Worm (Caenorhabditis elegans) whole organism, L1 larva: ENCODE results near the gene slc-36.5.

Experiments used
- Y116A8C.19 ChIP-seq: sonication (generic microtip); optimal IDR thresholded peaks from 2 replicates; lab custom pipeline; 2016; ENCODE audit warnings: missing compliant biosample characterization, missing genetic modification characterization, borderline replicate concordance
- blmp-1 ChIP-seq: fragments of 150-350 bp; optimal IDR thresholded peaks from 2 replicates; lab custom pipeline; 2014; ENCODE audit warnings: missing biosample characterization, missing genetic modification characterization
- ceh-63 ChIP-seq: fragments of 200-800 bp; sonication (Bioruptor generic); optimal IDR thresholded peaks from 2 replicates; lab custom pipeline; 2018; ENCODE audit warnings: mild to moderate bottlenecking, missing genetic modification characterization, missing compliant biosample characterization
- ceh-8 ChIP-seq: fragments of 200-800 bp; sonication (Bioruptor generic); optimal IDR thresholded peaks from 2 replicates; lab custom pipeline; 2018; ENCODE audit warnings: mild to moderate bottlenecking, missing genetic modification characterization, moderate library complexity, missing compliant biosample characterization
- dpl-1 ChIP-seq, 3 experiments: fragments of 150-350 bp in 2 of 3; sonication (generic microtip) in 1 of 3; optimal IDR thresholded peaks; 2 replicates each; lab custom pipeline; 2014 to 2017; ENCODE audit warnings: missing biosample characterization in 3 of 3, missing genetic modification characterization in 3 of 3, missing genetic modification reagents in 3 of 3
- efl-1 ChIP-seq, 4 experiments: fragments of 150-350 bp; optimal IDR thresholded peaks in 3 of 4; peaks in 1 of 4; 1 replicate in 1 of 4; 2 replicates in 3 of 4; lab custom pipeline; 2014; ENCODE audit warnings: missing biosample characterization in 2 of 4, missing genetic modification characterization in 2 of 4, missing genetic modification reagents in 2 of 4
- egl-27 ChIP-seq, 2 experiments: fragments of 150-350 bp in 1 of 2; sonication (generic microtip); optimal IDR thresholded peaks; 3 replicates each; lab custom pipeline; 2017 to 2018; ENCODE audit warnings: missing biosample characterization in 2 of 2, missing genetic modification characterization in 2 of 2, missing genetic modification reagents in 2 of 2
- elt-2 ChIP-seq: sonication (generic microtip); optimal IDR thresholded peaks from 2 replicates; lab custom pipeline; 2016; ENCODE audit warnings: missing genetic modification characterization, mild to moderate bottlenecking, inconsistent platforms, missing compliant biosample characterization, missing genetic modification reagents
- elt-3 ChIP-seq, 6 experiments: fragments of 150-350 bp in 1 of 6; sonication (generic microtip); optimal IDR thresholded peaks; 2 replicates each; lab custom pipeline; 2017 to 2018; ENCODE audit warnings: missing biosample characterization in 6 of 6, missing genetic modification characterization in 6 of 6, inconsistent platforms in 1 of 6
- ets-5 ChIP-seq: fragments of 200-800 bp; sonication (Bioruptor generic); IDR thresholded peaks from 2 replicates; pipeline ENCODE4 v1.3.6; 2022; ENCODE audit warnings: missing genetic modification characterization, missing compliant biosample characterization
- fkh-4 ChIP-seq: sonication (generic microtip); optimal IDR thresholded peaks from 2 replicates; lab custom pipeline; 2016; ENCODE audit warnings: missing compliant biosample characterization, missing genetic modification characterization, borderline replicate concordance
- fkh-8 ChIP-seq: sonication (generic microtip); optimal IDR thresholded peaks from 2 replicates; lab custom pipeline; 2016; ENCODE audit warnings: mild to moderate bottlenecking, missing genetic modification characterization, missing compliant biosample characterization
- hlh-4 ChIP-seq: sonication (generic microtip); optimal IDR thresholded peaks from 2 replicates; lab custom pipeline; 2016; ENCODE audit warnings: mild to moderate bottlenecking, missing genetic modification characterization, missing compliant biosample characterization
- isw-1 ChIP-seq: fragments of 200-800 bp; sonication (Bioruptor generic); IDR thresholded peaks from 2 replicates; pipeline ENCODE4 v1.3.6; 2022; ENCODE audit warnings: missing genetic modification characterization, missing compliant biosample characterization
- lin-13 ChIP-seq: fragments of 150-350 bp; optimal IDR thresholded peaks from 2 replicates; lab custom pipeline; 2014; ENCODE audit warnings: missing biosample characterization, missing genetic modification reagents, missing genetic modification characterization
- lin-14 ChIP-seq: fragments of 200-800 bp; sonication (Bioruptor generic); optimal IDR thresholded peaks from 2 replicates; lab custom pipeline; 2018; ENCODE audit warnings: mild to moderate bottlenecking, missing genetic modification characterization, moderate library complexity, missing compliant biosample characterization
- lin-15B ChIP-seq: fragments of 150-350 bp; sonication (generic microtip); optimal IDR thresholded peaks from 3 replicates; lab custom pipeline; 2014; ENCODE audit warnings: missing biosample characterization, missing genetic modification characterization
- lin-39 ChIP-seq: fragments of 150-350 bp; optimal IDR thresholded peaks from 2 replicates; lab custom pipeline; 2014; ENCODE audit warnings: missing biosample characterization, missing genetic modification reagents, missing genetic modification characterization
- lsy-2 ChIP-seq, 2 experiments: fragments of 150-350 bp; optimal IDR thresholded peaks; 2 replicates each; lab custom pipeline; 2014; ENCODE audit warnings: missing biosample characterization in 2 of 2, missing genetic modification characterization in 2 of 2
- mab-9 ChIP-seq: fragments of 200-800 bp; sonication (Bioruptor generic); IDR thresholded peaks from 2 replicates; pipeline ENCODE4 v1.3.6; 2022; ENCODE audit warnings: missing genetic modification reagents, missing genetic modification characterization, missing compliant biosample characterization
- mdl-1 ChIP-seq, 2 experiments: fragments of 150-350 bp; optimal IDR thresholded peaks; 2 replicates each; lab custom pipeline; 2014 to 2017; ENCODE audit warnings: missing biosample characterization in 2 of 2, missing genetic modification characterization in 2 of 2, inconsistent platforms in 1 of 2
- mef-2 ChIP-seq: fragments of 150-350 bp; optimal IDR thresholded peaks from 2 replicates; lab custom pipeline; 2014; ENCODE audit warnings: missing biosample characterization, missing genetic modification characterization
- mep-1 ChIP-seq: fragments of 150-350 bp; optimal IDR thresholded peaks from 2 replicates; lab custom pipeline; 2014; ENCODE audit warnings: missing biosample characterization, missing genetic modification characterization
- nhr-12 ChIP-seq: sonication (generic microtip); optimal IDR thresholded peaks from 2 replicates; lab custom pipeline; 2017; ENCODE audit warnings: missing biosample characterization, missing genetic modification characterization
- nhr-19 ChIP-seq: fragments of 200-800 bp; sonication (Bioruptor generic); conservative IDR thresholded peaks from 2 replicates; pipeline ENCODE4 v1.3.6; 2022; ENCODE audit warnings: missing genetic modification characterization, missing compliant biosample characterization
- nhr-20 ChIP-seq: sonication (generic microtip); optimal IDR thresholded peaks from 2 replicates; lab custom pipeline; 2016; ENCODE audit warnings: mild to moderate bottlenecking, missing genetic modification characterization, missing compliant biosample characterization
- nhr-237 ChIP-seq: fragments of 150-350 bp; optimal IDR thresholded peaks from 2 replicates; lab custom pipeline; 2014; ENCODE audit warnings: missing biosample characterization, missing genetic modification characterization
- nhr-28 ChIP-seq: fragments of 150-350 bp; optimal IDR thresholded peaks from 2 replicates; lab custom pipeline; 2014; ENCODE audit warnings: missing biosample characterization, missing genetic modification characterization
- nhr-47 ChIP-seq: sonication (generic microtip); optimal IDR thresholded peaks from 2 replicates; lab custom pipeline; 2016; ENCODE audit warnings: mild to moderate bottlenecking, missing genetic modification characterization, moderate library complexity, missing compliant biosample characterization
- nhr-71 ChIP-seq: sonication (generic microtip); optimal IDR thresholded peaks from 2 replicates; lab custom pipeline; 2016; ENCODE audit warnings: mild to moderate bottlenecking, missing genetic modification characterization, moderate library complexity, missing compliant biosample characterization
- nhr-85 ChIP-seq: sonication (generic microtip); peaks from one replicate; lab custom pipeline; 2016; ENCODE audit warnings: missing genetic modification characterization, inconsistent platforms, missing compliant biosample characterization
- nhr-90 ChIP-seq: sonication (generic microtip); optimal IDR thresholded peaks from 2 replicates; lab custom pipeline; 2016; ENCODE audit warnings: mild to moderate bottlenecking, missing genetic modification characterization, missing compliant biosample characterization; ENCODE audit not compliant: poor library complexity
- pag-3 ChIP-seq: sonication (generic microtip); optimal IDR thresholded peaks from 2 replicates; lab custom pipeline; 2017; ENCODE audit warnings: missing genetic modification characterization, mild to moderate bottlenecking, missing compliant biosample characterization, antibody characterized with exemption, borderline replicate concordance; ENCODE audit not compliant: insufficient read depth
- pax-3 ChIP-seq: fragments of 200-800 bp; sonication (Bioruptor generic); optimal IDR thresholded peaks from 2 replicates; lab custom pipeline; 2018; ENCODE audit warnings: mild to moderate bottlenecking, missing genetic modification characterization, moderate library complexity, missing compliant biosample characterization
- snpc-4 ChIP-seq: fragments of 150-350 bp; optimal IDR thresholded peaks from 2 replicates; lab custom pipeline; 2014; ENCODE audit warnings: missing biosample characterization, missing genetic modification characterization
- snu-23 ChIP-seq: sonication (generic microtip); optimal IDR thresholded peaks from 2 replicates; lab custom pipeline; 2016; ENCODE audit warnings: missing genetic modification characterization, missing compliant biosample characterization
- sox-4 ChIP-seq: sonication (generic microtip); optimal IDR thresholded peaks from 2 replicates; lab custom pipeline; 2016; ENCODE audit warnings: missing genetic modification characterization, missing compliant biosample characterization
- sptf-1 ChIP-seq: fragments of 150-350 bp; optimal IDR thresholded peaks from 2 replicates; lab custom pipeline; 2014; ENCODE audit warnings: missing biosample characterization, missing genetic modification characterization
- sup-37 ChIP-seq: fragments of 200-800 bp; sonication (Bioruptor generic); optimal IDR thresholded peaks from 2 replicates; lab custom pipeline; 2018; ENCODE audit warnings: mild to moderate bottlenecking, missing genetic modification characterization, missing compliant biosample characterization
- tbx-2 ChIP-seq: sonication (generic microtip); optimal IDR thresholded peaks from 2 replicates; lab custom pipeline; 2016; ENCODE audit warnings: missing genetic modification characterization, missing compliant biosample characterization
- tlp-1 ChIP-seq: fragments of 150-350 bp; optimal IDR thresholded peaks from 2 replicates; lab custom pipeline; 2014; ENCODE audit warnings: missing biosample characterization, missing genetic modification characterization
- unc-62 ChIP-seq: fragments of 150-350 bp; optimal IDR thresholded peaks from 2 replicates; lab custom pipeline; 2014; ENCODE audit warnings: missing biosample characterization, missing genetic modification reagents, missing genetic modification characterization
- unc-86 ChIP-seq: sonication (generic microtip); optimal IDR thresholded peaks from 2 replicates; lab custom pipeline; 2016; ENCODE audit warnings: missing genetic modification characterization, missing compliant biosample characterization
- unc-98 ChIP-seq: fragments of 200-800 bp; sonication (Bioruptor generic); IDR thresholded peaks from 2 replicates; pipeline ENCODE4 v1.3.6; 2022; ENCODE audit warnings: missing genetic modification characterization, missing compliant biosample characterization
- vab-15 ChIP-seq: sonication (generic microtip); optimal IDR thresholded peaks from 2 replicates; lab custom pipeline; 2017; ENCODE audit warnings: missing genotype, mild to moderate bottlenecking, missing genetic modification characterization, missing compliant biosample characterization
- xbp-1 ChIP-seq: sonication (generic microtip); optimal IDR thresholded peaks from 2 replicates; lab custom pipeline; 2016; ENCODE audit warnings: missing genetic modification characterization, missing compliant biosample characterization

slc-36.5 gene

DNA sequence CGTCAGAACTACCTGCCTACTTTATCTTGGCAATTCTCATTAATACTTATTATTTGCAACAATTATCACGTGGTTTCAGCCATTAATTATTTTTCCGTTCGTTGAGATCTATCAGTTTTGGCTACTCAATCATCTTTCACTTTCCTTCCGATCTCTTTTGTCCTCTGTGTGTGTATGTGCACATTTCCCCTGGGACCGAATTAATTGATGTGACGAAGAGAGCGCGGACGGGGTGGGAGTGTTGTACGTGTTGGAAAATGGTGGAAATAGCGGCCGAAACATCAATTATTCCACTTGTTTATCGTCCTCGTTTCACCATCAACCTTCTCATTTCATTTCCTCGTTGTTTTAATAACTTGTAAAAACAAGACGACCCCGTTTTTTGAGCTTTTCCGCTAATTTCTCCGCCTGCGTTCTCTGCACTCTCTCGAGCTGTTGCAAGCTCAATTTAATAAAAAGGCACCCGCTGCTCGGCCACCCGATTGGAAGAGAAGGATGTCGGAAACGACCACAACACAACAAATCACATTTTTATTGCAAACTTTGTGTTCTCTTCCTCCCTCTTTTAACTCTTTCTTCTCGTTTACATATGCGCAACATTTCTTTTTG, 38.5 kb downstream of the slc-36.5 start:
- peak; percentile 55; the same call in 1 of the 2 replicates for TF ChIP-seq mab-9 (GFP tag; lab: Robert Waterston, UW)
- TF ChIP-seq efl-1 (optimal IDR thresholded peaks at IDR 0.05; lab: Kevin White, UChicago) = no peak
- TF ChIP-seq efl-1 (GFP tag; optimal IDR thresholded peaks at IDR 0.05 in 1 of 2; lab: Kevin White, UChicago) = peak in 1 of 2 experiments; percentile 87
- no peak for TF ChIP-seq nhr-47
- peak; percentile 87 for TF ChIP-seq lin-14 (GFP tag; lab: Kevin White, UChicago)
- TF ChIP-seq tbx-2 = peak; percentile 47
- peak in 1 of 2 experiments; percentile 8 for TF ChIP-seq mdl-1 (tag; optimal IDR thresholded peaks at IDR 0.05; lab: Kevin White, UChicago)
- TF ChIP-seq nhr-71 = peak; percentile 15
- peak; percentile 0 for TF ChIP-seq mep-1
- TF ChIP-seq snu-23 = no peak
- peak; percentile 72 to 84 for TF ChIP-seq egl-27 (tag; optimal IDR thresholded peaks at IDR 0.05; lab: Kevin White, UChicago)
- no peak for TF ChIP-seq Y116A8C.19 (tag; lab: Kevin White, UChicago)
- TF ChIP-seq ceh-8 (GFP tag; lab: Kevin White, UChicago) = peak; percentile 58
- peak; percentile 41 for TF ChIP-seq fkh-8 (tag; lab: Kevin White, UChicago)
- TF ChIP-seq vab-15 (tag; lab: Kevin White, UChicago) = peak; percentile 41
- TF ChIP-seq blmp-1 (tag; lab: Kevin White, UChicago) = peak; percentile 67
- no peak for TF ChIP-seq sox-4

DNA sequence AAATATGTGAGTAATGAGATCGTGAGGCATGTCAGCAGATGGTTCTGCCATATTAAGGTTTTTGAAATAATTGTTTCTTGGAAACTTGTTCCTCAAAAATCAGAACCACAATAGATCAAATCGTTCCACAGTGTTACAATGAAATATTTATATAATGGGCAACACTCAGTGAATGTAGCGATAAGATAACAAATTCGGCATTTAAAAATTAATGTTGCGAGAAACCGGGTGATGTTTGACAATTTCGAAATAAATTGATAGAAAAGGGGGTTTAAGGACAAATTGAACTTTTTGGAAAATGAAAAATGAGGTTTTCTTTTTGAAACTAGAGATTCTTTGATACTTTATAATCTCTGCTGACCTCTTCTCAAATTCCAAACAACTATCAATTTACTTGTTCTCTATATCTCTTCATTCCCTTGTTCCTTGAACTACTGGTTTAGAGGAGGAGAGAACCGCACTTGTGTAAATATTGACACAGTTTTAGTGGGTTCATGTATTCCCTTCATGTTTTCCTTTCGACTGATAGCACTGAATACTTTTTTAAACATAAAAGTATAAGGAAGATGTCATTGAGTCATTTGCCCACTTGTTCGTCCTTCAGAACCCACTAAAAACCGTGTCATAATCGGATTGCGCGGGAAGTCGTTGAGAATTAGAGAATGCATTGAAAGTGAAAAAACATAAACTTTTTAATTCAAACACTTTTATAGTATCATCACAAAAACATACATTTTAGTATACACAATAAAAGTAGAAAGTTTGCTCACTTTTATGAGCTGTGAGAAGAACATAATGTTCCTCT, 39.9 kb downstream of the slc-36.5 start:
- TF ChIP-seq ets-5 (GFP tag; lab: Robert Waterston, UW) (no peak), elt-3 (tag; optimal IDR thresholded peaks at IDR 0.05; lab: Kevin White, UChicago) (peak in 2 of 6 experiments; percentile 4 to 65), hlh-4 (tag; lab: Kevin White, UChicago) (no peak), lin-39 (tag; lab: Kevin White, UChicago) (no peak), mab-9 (GFP tag; lab: Robert Waterston, UW) (no peak), unc-86 (no peak), nhr-19 (no peak), sox-4 (no peak), unc-62 (GFP tag; lab: Kevin White, UChicago) (no peak), pax-3 (no peak), nhr-28 (tag; lab: Kevin White, UChicago) (no peak), efl-1 (optimal IDR thresholded peaks at IDR 0.05; lab: Kevin White, UChicago) (no peak), efl-1 (GFP tag; optimal IDR thresholded peaks at IDR 0.05 in 1 of 2; lab: Kevin White, UChicago) (no peak), dpl-1 (GFP tag; optimal IDR thresholded peaks at IDR 0.05; lab: Kevin White, UChicago) (no peak), lin-14 (GFP tag; lab: Kevin White, UChicago) (peak; percentile 31), pag-3 (tag; lab: Kevin White, UChicago) (no peak), egl-27 (tag; optimal IDR thresholded peaks at IDR 0.05; lab: Kevin White, UChicago) (peak; percentile 37 to 92), sup-37 (GFP tag; lab: Kevin White, UChicago) (no peak), unc-98 (no peak), nhr-12 (tag; lab: Kevin White, UChicago) (no peak), nhr-85 (peak; percentile 79), fkh-4 (tag; lab: Kevin White, UChicago) (no peak), mep-1 (no peak), sptf-1 (tag; lab: Kevin White, UChicago) (no peak), nhr-90 (no peak), snpc-4 (tag; lab: Kevin White, UChicago) (no peak), nhr-20 (tag; lab: Kevin White, UChicago) (peak; percentile 8), mef-2 (tag; lab: Kevin White, UChicago) (no peak), ceh-63 (no peak), xbp-1 (tag; lab: Kevin White, UChicago) (no peak), lin-13 (no peak), elt-2 (tag; lab: Kevin White, UChicago) (peak; percentile 62), lin-15B (no peak), isw-1 (GFP tag; lab: Robert Waterston, UW) (no peak), nhr-237 (no peak), ceh-8 (GFP tag; lab: Kevin White, UChicago) (no peak), lsy-2 (tag; optimal IDR thresholded peaks at IDR 0.05; lab: Kevin White, UChicago) (peak in 1 of 2 experiments; percentile 14), tlp-1 (no peak), blmp-1 (tag; lab: Kevin White, UChicago) (peak; percentile 89)
